Worm (Caenorhabditis elegans) whole organism, L1 larva: ENCODE data around the gene C09G9.5.

Experiments
- F16B12.6 ChIP-seq: fragments of 150-350 bp; optimal IDR thresholded peaks from 2 replicates; lab custom pipeline; 2014; ENCODE audit warnings: missing biosample characterization, missing genetic modification characterization
- aha-1 ChIP-seq: fragments of 150-350 bp; optimal IDR thresholded peaks from 2 replicates; lab custom pipeline; 2014; ENCODE audit warnings: missing biosample characterization, missing genetic modification characterization
- alr-1 ChIP-seq: fragments of 200-800 bp; sonication (Bioruptor generic); optimal IDR thresholded peaks from 2 replicates; lab custom pipeline; 2018; ENCODE audit warnings: borderline replicate concordance, mild to moderate bottlenecking, missing genetic modification characterization, missing compliant biosample characterization
- aly-2 ChIP-seq: fragments of 150-350 bp; optimal IDR thresholded peaks from 2 replicates; lab custom pipeline; 2014; ENCODE audit warnings: missing biosample characterization, missing genetic modification characterization
- ceh-82 ChIP-seq, 3 experiments: fragments of 150-350 bp in 1 of 3; sonication (generic microtip) in 2 of 3; optimal IDR thresholded peaks; 2 replicates each; lab custom pipeline; 2014 to 2017; ENCODE audit warnings: missing biosample characterization in 3 of 3, missing genetic modification characterization in 3 of 3
- ceh-88 ChIP-seq: fragments of 200-800 bp; sonication (Bioruptor generic); IDR thresholded peaks from 2 replicates; pipeline ENCODE4 v1.3.6; 2022; ENCODE audit warnings: missing genetic modification characterization, missing compliant biosample characterization
- ceh-90 ChIP-seq: sonication (generic microtip); optimal IDR thresholded peaks from 2 replicates; lab custom pipeline; 2016; ENCODE audit warnings: missing genetic modification characterization, missing compliant biosample characterization
- efl-1 ChIP-seq, 4 experiments: fragments of 150-350 bp; optimal IDR thresholded peaks in 3 of 4; peaks in 1 of 4; 1 replicate in 1 of 4; 2 replicates in 3 of 4; lab custom pipeline; 2014; ENCODE audit warnings: missing biosample characterization in 2 of 4, missing genetic modification characterization in 2 of 4, missing genetic modification reagents in 2 of 4
- elt-3 ChIP-seq, 6 experiments: fragments of 150-350 bp in 1 of 6; sonication (generic microtip); optimal IDR thresholded peaks; 2 replicates each; lab custom pipeline; 2017 to 2018; ENCODE audit warnings: missing biosample characterization in 6 of 6, missing genetic modification characterization in 6 of 6, inconsistent platforms in 1 of 6
- ets-5 ChIP-seq: fragments of 200-800 bp; sonication (Bioruptor generic); IDR thresholded peaks from 2 replicates; pipeline ENCODE4 v1.3.6; 2022; ENCODE audit warnings: missing genetic modification characterization, missing compliant biosample characterization
- fkh-10 ChIP-seq: sonication (generic microtip); optimal IDR thresholded peaks from 2 replicates; lab custom pipeline; 2017; ENCODE audit warnings: missing biosample characterization, missing genetic modification reagents, missing genetic modification characterization
- fos-1 ChIP-seq: fragments of 150-350 bp; optimal IDR thresholded peaks from 2 replicates; lab custom pipeline; 2014; ENCODE audit warnings: missing biosample characterization, missing genetic modification characterization
- hpl-2 ChIP-seq: fragments of 150-350 bp; optimal IDR thresholded peaks from 2 replicates; lab custom pipeline; 2014; ENCODE audit warnings: missing biosample characterization, missing genetic modification reagents, missing genetic modification characterization
- irx-1 ChIP-seq: sonication (generic microtip); optimal IDR thresholded peaks from 2 replicates; lab custom pipeline; 2016; ENCODE audit warnings: missing genetic modification characterization, missing compliant biosample characterization
- isw-1 ChIP-seq: fragments of 200-800 bp; sonication (Bioruptor generic); IDR thresholded peaks from 2 replicates; pipeline ENCODE4 v1.3.6; 2022; ENCODE audit warnings: missing genetic modification characterization, missing compliant biosample characterization
- lin-13 ChIP-seq: fragments of 150-350 bp; optimal IDR thresholded peaks from 2 replicates; lab custom pipeline; 2014; ENCODE audit warnings: missing biosample characterization, missing genetic modification reagents, missing genetic modification characterization
- lin-15B ChIP-seq: fragments of 150-350 bp; sonication (generic microtip); optimal IDR thresholded peaks from 3 replicates; lab custom pipeline; 2014; ENCODE audit warnings: missing biosample characterization, missing genetic modification characterization
- lin-35 ChIP-seq, 2 experiments: fragments of 150-350 bp; optimal IDR thresholded peaks; 2 replicates each; lab custom pipeline; 2014; ENCODE audit warnings: missing biosample characterization in 2 of 2, missing genetic modification characterization in 2 of 2, missing genetic modification reagents in 2 of 2
- lin-39 ChIP-seq: fragments of 150-350 bp; optimal IDR thresholded peaks from 2 replicates; lab custom pipeline; 2014; ENCODE audit warnings: missing biosample characterization, missing genetic modification reagents, missing genetic modification characterization
- lsy-2 ChIP-seq, 2 experiments: fragments of 150-350 bp; optimal IDR thresholded peaks; 2 replicates each; lab custom pipeline; 2014; ENCODE audit warnings: missing biosample characterization in 2 of 2, missing genetic modification characterization in 2 of 2
- mab-9 ChIP-seq: fragments of 200-800 bp; sonication (Bioruptor generic); IDR thresholded peaks from 2 replicates; pipeline ENCODE4 v1.3.6; 2022; ENCODE audit warnings: missing genetic modification reagents, missing genetic modification characterization, missing compliant biosample characterization
- mep-1 ChIP-seq: fragments of 150-350 bp; optimal IDR thresholded peaks from 2 replicates; lab custom pipeline; 2014; ENCODE audit warnings: missing biosample characterization, missing genetic modification characterization
- nhr-11 ChIP-seq: fragments of 150-350 bp; optimal IDR thresholded peaks from 2 replicates; lab custom pipeline; 2014; ENCODE audit warnings: missing biosample characterization, missing genetic modification characterization
- nhr-19 ChIP-seq: fragments of 200-800 bp; sonication (Bioruptor generic); conservative IDR thresholded peaks from 2 replicates; pipeline ENCODE4 v1.3.6; 2022; ENCODE audit warnings: missing genetic modification characterization, missing compliant biosample characterization
- nhr-71 ChIP-seq: sonication (generic microtip); optimal IDR thresholded peaks from 2 replicates; lab custom pipeline; 2016; ENCODE audit warnings: mild to moderate bottlenecking, missing genetic modification characterization, moderate library complexity, missing compliant biosample characterization
- nhr-76 ChIP-seq: sonication (generic microtip); optimal IDR thresholded peaks from 2 replicates; lab custom pipeline; 2017; ENCODE audit warnings: missing biosample characterization, missing genetic modification characterization
- nhr-84 ChIP-seq: sonication (generic microtip); optimal IDR thresholded peaks from 2 replicates; lab custom pipeline; 2017; ENCODE audit warnings: missing biosample characterization, missing genetic modification characterization
- nhr-85 ChIP-seq: sonication (generic microtip); peaks from one replicate; lab custom pipeline; 2016; ENCODE audit warnings: missing genetic modification characterization, inconsistent platforms, missing compliant biosample characterization
- pag-3 ChIP-seq: sonication (generic microtip); optimal IDR thresholded peaks from 2 replicates; lab custom pipeline; 2017; ENCODE audit warnings: missing genetic modification characterization, mild to moderate bottlenecking, missing compliant biosample characterization, antibody characterized with exemption, borderline replicate concordance; ENCODE audit not compliant: insufficient read depth
- pqm-1 ChIP-seq: sonication (generic microtip); optimal IDR thresholded peaks from 3 replicates; lab custom pipeline; 2017; ENCODE audit warnings: missing biosample characterization, missing genetic modification characterization
- rnt-1 ChIP-seq: sonication (generic microtip); optimal IDR thresholded peaks from 2 replicates; lab custom pipeline; 2016; ENCODE audit warnings: mild to moderate bottlenecking, missing genetic modification characterization, moderate library complexity, missing compliant biosample characterization
- snu-23 ChIP-seq: sonication (generic microtip); optimal IDR thresholded peaks from 2 replicates; lab custom pipeline; 2016; ENCODE audit warnings: missing genetic modification characterization, missing compliant biosample characterization
- sptf-1 ChIP-seq: fragments of 150-350 bp; optimal IDR thresholded peaks from 2 replicates; lab custom pipeline; 2014; ENCODE audit warnings: missing biosample characterization, missing genetic modification characterization
- sup-37 ChIP-seq: fragments of 200-800 bp; sonication (Bioruptor generic); optimal IDR thresholded peaks from 2 replicates; lab custom pipeline; 2018; ENCODE audit warnings: mild to moderate bottlenecking, missing genetic modification characterization, missing compliant biosample characterization
- swsn-7 ChIP-seq: sonication (generic microtip); optimal IDR thresholded peaks from 2 replicates; lab custom pipeline; 2016; ENCODE audit warnings: missing genetic modification characterization, missing compliant biosample characterization
- tbx-2 ChIP-seq: sonication (generic microtip); optimal IDR thresholded peaks from 2 replicates; lab custom pipeline; 2016; ENCODE audit warnings: missing genetic modification characterization, missing compliant biosample characterization
- tlp-1 ChIP-seq: fragments of 150-350 bp; optimal IDR thresholded peaks from 2 replicates; lab custom pipeline; 2014; ENCODE audit warnings: missing biosample characterization, missing genetic modification characterization
- unc-130 ChIP-seq: fragments of 150-350 bp; optimal IDR thresholded peaks from 2 replicates; lab custom pipeline; 2017; ENCODE audit warnings: missing biosample characterization, missing genetic modification characterization, inconsistent platforms
- unc-98 ChIP-seq: fragments of 200-800 bp; sonication (Bioruptor generic); IDR thresholded peaks from 2 replicates; pipeline ENCODE4 v1.3.6; 2022; ENCODE audit warnings: missing genetic modification characterization, missing compliant biosample characterization
- xbp-1 ChIP-seq: sonication (generic microtip); optimal IDR thresholded peaks from 2 replicates; lab custom pipeline; 2016; ENCODE audit warnings: missing genetic modification characterization, missing compliant biosample characterization
- zip-4 ChIP-seq: fragments of 200-800 bp; sonication (Bioruptor generic); optimal IDR thresholded peaks from 2 replicates; lab custom pipeline; 2018; ENCODE audit warnings: mild to moderate bottlenecking, missing genetic modification characterization, moderate library complexity, missing compliant biosample characterization
- ztf-4 ChIP-seq: fragments of 150-350 bp; optimal IDR thresholded peaks from 2 replicates; lab custom pipeline; 2014; ENCODE audit warnings: missing biosample characterization, missing genetic modification characterization

Gene C09G9.5

DNA sequence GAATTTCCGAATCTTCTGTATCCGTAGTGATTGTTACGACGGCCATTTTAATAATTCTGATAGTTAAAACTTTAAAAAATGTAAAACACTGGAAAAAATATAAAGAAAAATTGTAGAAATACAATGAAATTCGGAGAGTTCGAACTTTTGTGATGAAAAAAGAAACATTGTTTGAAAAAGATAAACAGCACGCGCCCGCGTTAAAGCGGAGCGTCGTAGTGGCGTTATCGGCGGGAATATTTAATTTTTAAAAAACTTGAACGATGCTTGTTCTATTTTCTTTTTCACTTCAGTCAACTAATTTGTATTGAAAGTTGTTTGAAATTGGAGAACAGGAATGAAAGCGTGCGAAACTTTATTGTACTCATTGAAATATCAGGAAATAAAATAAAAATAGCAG is 16.7 kb upstream of the C09G9.5 start, which contains the start of gene npp-23 (continued):
- TF ChIP-seq ceh-82 (tag; optimal IDR thresholded peaks at IDR 0.05; lab: Kevin White, UChicago) = peak; percentile 40 to 53 (median 43)
- peak; percentile 51 for TF ChIP-seq xbp-1 (tag; lab: Kevin White, UChicago)
- TF ChIP-seq unc-130 = peak; percentile 46
- no peak; the same call in 1 of the 2 replicates for TF ChIP-seq isw-1 (GFP tag; lab: Robert Waterston, UW)
- no peak for TF ChIP-seq fos-1 (tag; lab: Kevin White, UChicago)
- TF ChIP-seq rnt-1 (tag; lab: Kevin White, UChicago) = peak; percentile 58
- TF ChIP-seq hpl-2 (GFP tag; lab: Kevin White, UChicago) = no peak
- no peak for TF ChIP-seq nhr-84 (tag; lab: Kevin White, UChicago)
- TF ChIP-seq lin-15B (tag; lab: Kevin White, UChicago) = peak; percentile 19
- TF ChIP-seq tbx-2 (tag; lab: Kevin White, UChicago) = no peak
- no peak for TF ChIP-seq nhr-71
- TF ChIP-seq elt-3 (tag; optimal IDR thresholded peaks at IDR 0.05; lab: Kevin White, UChicago) = peak in 1 of 6 experiments; percentile 13
- TF ChIP-seq, all 84 proteins: peak for 26

DNA sequence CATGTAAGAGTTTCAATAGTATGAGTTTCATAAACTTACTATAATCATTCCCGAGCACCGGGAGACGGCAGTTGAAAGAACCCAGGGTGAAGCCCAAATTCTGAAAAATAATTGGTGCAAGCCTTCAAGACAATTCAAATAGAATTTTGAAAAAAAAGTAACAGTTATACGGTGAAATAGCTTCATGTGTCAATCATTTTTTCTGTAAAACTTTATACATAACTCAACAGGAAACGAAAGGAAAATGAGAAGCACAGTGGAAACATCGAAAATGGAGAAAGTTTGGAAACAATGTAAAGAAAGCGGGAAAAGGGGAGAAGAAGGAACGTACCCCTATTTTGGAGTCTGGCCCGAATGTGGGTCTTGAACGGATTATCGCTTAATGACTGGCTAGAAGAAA is 13.4 kb upstream of the C09G9.5 start, which contains the start of gene C09G9.3:
TSS of gene C09G9.3 (minus strand) at position 101 of the 400 bp plus-strand sequence.
- TF ChIP-seq alr-1 = no peak
- no peak for TF ChIP-seq xbp-1 (tag; lab: Kevin White, UChicago)
- TF ChIP-seq elt-3 (tag; optimal IDR thresholded peaks at IDR 0.05; lab: Kevin White, UChicago) = no peak
- no peak for TF ChIP-seq sptf-1 (tag; lab: Kevin White, UChicago)
- TF ChIP-seq ceh-82 (tag; optimal IDR thresholded peaks at IDR 0.05; lab: Kevin White, UChicago) = no peak
- no peak for TF ChIP-seq rnt-1 (tag; lab: Kevin White, UChicago)
- TF ChIP-seq swsn-7 (tag; lab: Kevin White, UChicago) = no peak
- TF ChIP-seq efl-1 (optimal IDR thresholded peaks at IDR 0.05; lab: Kevin White, UChicago) = no peak
- TF ChIP-seq efl-1 (GFP tag; optimal IDR thresholded peaks at IDR 0.05 in 1 of 2; lab: Kevin White, UChicago) = no peak
- TF ChIP-seq lin-13 (GFP tag; lab: Kevin White, UChicago) = no peak
- no peak for TF ChIP-seq F16B12.6 (tag; lab: Kevin White, UChicago)
- TF ChIP-seq nhr-85 (tag; lab: Kevin White, UChicago) = no peak
- no peak for TF ChIP-seq unc-98 (GFP tag; lab: Robert Waterston, UW)

DNA sequence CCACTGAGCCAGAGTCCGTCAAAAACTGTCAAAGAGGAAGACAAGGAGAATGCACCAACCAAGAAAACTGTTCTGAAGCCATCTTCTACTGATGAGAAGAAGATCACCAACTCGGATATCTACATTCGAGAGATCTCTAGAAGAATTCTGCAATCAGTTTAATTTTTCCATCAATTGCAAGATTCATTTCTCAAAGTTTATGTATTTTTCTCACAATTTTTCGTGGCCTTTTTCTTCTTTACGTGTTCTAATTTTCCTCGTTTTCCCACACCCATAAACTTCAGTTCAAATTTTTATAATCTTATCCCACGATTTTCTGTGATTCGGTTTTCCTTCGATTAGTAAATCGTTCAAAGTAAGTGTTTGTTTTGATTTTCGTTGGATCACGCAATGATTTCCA is 12.5 kb upstream of the C09G9.5 start, which contains the start of gene hdl-2:
TSS of gene hdl-2 (plus strand) at position 301 of the 400 bp plus-strand sequence.
- TF ChIP-seq tlp-1 (tag; lab: Kevin White, UChicago) (no peak), ets-5 (GFP tag; lab: Robert Waterston, UW) (no peak), lin-39 (no peak), nhr-11 (tag; lab: Kevin White, UChicago) (no peak), lsy-2 (tag; optimal IDR thresholded peaks at IDR 0.05; lab: Kevin White, UChicago) (no peak), lin-15B (tag; lab: Kevin White, UChicago) (no peak), ztf-4 (no peak)

DNA sequence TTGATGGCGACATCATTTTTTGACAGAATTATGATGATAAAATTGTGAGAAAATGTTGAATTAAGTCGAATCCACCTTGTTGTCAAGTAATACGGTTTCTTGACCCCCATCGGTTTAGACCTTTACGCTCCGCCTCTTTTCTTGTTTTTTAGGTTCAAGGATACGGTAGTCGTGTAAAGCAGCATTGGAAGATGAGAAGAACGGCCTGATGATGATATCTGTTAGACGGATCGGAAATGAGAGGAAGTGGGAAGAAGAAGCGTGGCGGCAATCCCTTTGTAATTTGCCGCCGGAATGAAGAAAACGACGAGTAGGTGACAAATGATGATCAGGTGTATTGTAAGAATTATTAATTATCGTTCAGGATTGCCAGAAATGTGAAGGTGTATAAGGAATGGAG is 6.5 kb upstream of the C09G9.5 start, which contains the start of gene npax-4:
TSS of gene npax-4 (minus strand) at position 101 of the 400 bp plus-strand sequence.
- TF ChIP-seq lin-35 (GFP tag; optimal IDR thresholded peaks at IDR 0.05; lab: Kevin White, UChicago) (no peak), nhr-19 (GFP tag; lab: Robert Waterston, UW) (no peak), aha-1 (tag; lab: Kevin White, UChicago) (no peak), aly-2 (tag; lab: Kevin White, UChicago) (no peak), ceh-88 (GFP tag; lab: Robert Waterston, UW) (no peak), nhr-76 (tag; lab: Kevin White, UChicago) (no peak), fkh-10 (GFP tag; lab: Kevin White, UChicago) (no peak), nhr-71 (no peak), isw-1 (GFP tag; lab: Robert Waterston, UW) (no peak), irx-1 (no peak), pag-3 (tag; lab: Kevin White, UChicago) (no peak), ceh-90 (no peak), mep-1 (tag; lab: Kevin White, UChicago) (no peak), mab-9 (GFP tag; lab: Robert Waterston, UW) (no peak), snu-23 (GFP tag; lab: Kevin White, UChicago) (no peak), sup-37 (GFP tag; lab: Kevin White, UChicago) (no peak), zip-4 (no peak), pqm-1 (tag; lab: Kevin White, UChicago) (no peak)
- TF ChIP-seq, all 84 proteins: peak for 0
